Fruit fly (Drosophila melanogaster) whole organism, embryonic: Measurements from ENCODE around the gene Art1.

Experiments
- C15 ChIP-seq: fragments of 200-800 bp; sonication (Bioruptor generic); IDR thresholded peaks from 3 replicates; pipeline ENCODE4 v1.3.6; 2022; ENCODE audit warnings: missing biosample characterization, missing genetic modification characterization
- CG10147 ChIP-seq: fragments of 200-800 bp; sonication (Bioruptor generic); optimal IDR thresholded peaks from 2 replicates; lab custom pipeline; 2019; ENCODE audit warnings: missing biosample characterization, mild to moderate bottlenecking, missing genetic modification characterization, moderate library complexity
- CG11093 ChIP-seq: fragments of 200-800 bp; sonication (Bioruptor generic); IDR thresholded peaks from 3 replicates; pipeline ENCODE4 v1.3.6; 2022; ENCODE audit warnings: missing biosample characterization, missing genetic modification characterization
- CG12769 ChIP-seq: fragments of 200-800 bp; sonication (Bioruptor generic); optimal IDR thresholded peaks from 2 replicates; lab custom pipeline; 2019; ENCODE audit warnings: missing biosample characterization, mild to moderate bottlenecking, missing genetic modification characterization, moderate library complexity
- CG13287 ChIP-seq: fragments of 200-800 bp; sonication (Bioruptor generic); IDR thresholded peaks from 2 replicates; pipeline ENCODE4 v1.3.6; 2022; ENCODE audit warnings: missing biosample characterization, missing genetic modification characterization; ENCODE audit not compliant: partially characterized antibody
- CG1602 ChIP-seq: fragments of 200-800 bp; sonication (Bioruptor generic); optimal IDR thresholded peaks from 3 replicates; lab custom pipeline; 2016; ENCODE audit warnings: missing biosample characterization, missing genetic modification characterization
- CG2120 ChIP-seq: fragments of 200-800 bp; sonication (Bioruptor generic); optimal IDR thresholded peaks from 3 replicates; lab custom pipeline; 2016; ENCODE audit warnings: missing biosample characterization, missing genetic modification characterization
- CG3995 ChIP-seq: fragments of 200-800 bp; sonication (Bioruptor generic); optimal IDR thresholded peaks from 3 replicates; lab custom pipeline; 2016; ENCODE audit warnings: missing biosample characterization, missing genetic modification characterization
- CG4282 ChIP-seq: fragments of 200-800 bp; sonication (Bioruptor generic); optimal IDR thresholded peaks from 2 replicates; lab custom pipeline; 2016; ENCODE audit warnings: missing biosample characterization, missing genetic modification characterization
- CG7271 ChIP-seq: fragments of 200-800 bp; sonication (Bioruptor generic); optimal IDR thresholded peaks from 2 replicates; lab custom pipeline; 2018; ENCODE audit warnings: missing biosample characterization, mild to moderate bottlenecking, missing genetic modification characterization, moderate library complexity
- CG7357 ChIP-seq: fragments of 200-800 bp; sonication (Bioruptor generic); IDR thresholded peaks from 3 replicates; pipeline ENCODE4 v1.3.6; 2022; ENCODE audit warnings: missing biosample characterization, missing genetic modification characterization
- CG8290 ChIP-seq, 3 experiments: fragments of 200-800 bp; sonication (Bioruptor generic); optimal IDR thresholded peaks; 2 replicates each; lab custom pipeline; 2016 to 2019; ENCODE audit warnings: missing biosample characterization in 3 of 3, missing genetic modification characterization in 3 of 3, mild to moderate bottlenecking in 2 of 3, moderate library complexity in 1 of 3
- CG9437 ChIP-seq: fragments of 200-800 bp; sonication (Bioruptor generic); optimal IDR thresholded peaks from 2 replicates; lab custom pipeline; 2018; ENCODE audit warnings: missing biosample characterization, mild to moderate bottlenecking, missing genetic modification characterization
- CG9609 ChIP-seq: fragments of 200-800 bp; sonication (Bioruptor generic); optimal IDR thresholded peaks from 3 replicates; lab custom pipeline; 2016; ENCODE audit warnings: missing biosample characterization, missing genetic modification characterization
- CTCF ChIP-seq: fragments of 200-800 bp; sonication (Bioruptor generic); optimal IDR thresholded peaks from 2 replicates; lab custom pipeline; 2017; ENCODE audit warnings: missing biosample characterization, mild to moderate bottlenecking, missing genetic modification characterization, moderate library complexity
- CrebB ChIP-seq: fragments of 200-800 bp; sonication (Bioruptor generic); optimal IDR thresholded peaks from 3 replicates; lab custom pipeline; 2018; ENCODE audit warnings: missing biosample characterization, mild to moderate bottlenecking, missing genetic modification characterization
- D ChIP-seq, 2 experiments: fragments of 200-800 bp in 1 of 2; fragments of >200 bp in 1 of 2; sonication (Bioruptor generic) in 1 of 2; optimal IDR thresholded peaks; 2 replicates in 1 of 2; 3 replicates in 1 of 2; lab custom pipeline; 2017; ENCODE audit warnings: mild to moderate bottlenecking in 1 of 2, missing biosample characterization in 1 of 2, missing genetic modification characterization in 1 of 2, missing genetic modification reagents in 1 of 2
- Eip74EF ChIP-seq, 2 experiments: fragments of 200-800 bp in 1 of 2; fragments of >200 bp in 1 of 2; sonication (Bioruptor generic) in 1 of 2; optimal IDR thresholded peaks; 2 replicates each; lab custom pipeline; 2017 to 2019; ENCODE audit warnings: missing biosample characterization in 2 of 2, missing genetic modification characterization in 2 of 2, mild to moderate bottlenecking in 1 of 2, moderate library complexity in 1 of 2
- HLH4C ChIP-seq: fragments of 200-800 bp; sonication (Bioruptor generic); IDR thresholded peaks from 3 replicates; pipeline ENCODE4 v1.3.6; 2022; ENCODE audit warnings: missing biosample characterization, missing genetic modification characterization; ENCODE audit not compliant: partially characterized antibody
- Kr ChIP-seq: fragments of 200-800 bp; sonication (Bioruptor generic); optimal IDR thresholded peaks from 2 replicates; lab custom pipeline; 2017; ENCODE audit warnings: missing biosample characterization, mild to moderate bottlenecking, missing genetic modification characterization
- Lhr ChIP-seq: fragments of 200-800 bp; sonication (Bioruptor generic); optimal IDR thresholded peaks from 3 replicates; lab custom pipeline; 2017; ENCODE audit warnings: mild to moderate bottlenecking, missing biosample characterization, missing genetic modification reagents, missing genetic modification characterization
- Nf-YA ChIP-seq: fragments of 200-800 bp; sonication (Bioruptor generic); IDR thresholded peaks from 2 replicates; pipeline ENCODE4 v1.3.6; 2022; ENCODE audit warnings: missing biosample characterization, missing genetic modification characterization
- Nf-YB ChIP-seq: fragments of 200-800 bp; sonication (Bioruptor generic); optimal IDR thresholded peaks from 3 replicates; lab custom pipeline; 2019; ENCODE audit warnings: missing biosample characterization, mild to moderate bottlenecking, missing genetic modification characterization, moderate library complexity
- NfI ChIP-seq: fragments of 200-800 bp; sonication (Bioruptor generic); optimal IDR thresholded peaks from 3 replicates; lab custom pipeline; 2018; ENCODE audit warnings: missing biosample characterization, mild to moderate bottlenecking, missing genetic modification characterization, moderate library complexity
- Optix ChIP-seq: fragments of 200-800 bp; sonication (Bioruptor generic); IDR thresholded peaks from 3 replicates; pipeline ENCODE4 v1.3.6; 2022; ENCODE audit warnings: missing biosample characterization, missing genetic modification characterization
- Six4 ChIP-seq: fragments of 200-800 bp; sonication (Bioruptor generic); optimal IDR thresholded peaks from 2 replicates; lab custom pipeline; 2016; ENCODE audit warnings: missing biosample characterization, missing genetic modification characterization
- Sox100B ChIP-seq: fragments of 200-800 bp; sonication (Bioruptor generic); optimal IDR thresholded peaks from 3 replicates; lab custom pipeline; 2018; ENCODE audit warnings: missing biosample characterization, mild to moderate bottlenecking, missing genetic modification characterization
- Xbp1 ChIP-seq: fragments of 200-800 bp; sonication (Bioruptor generic); optimal IDR thresholded peaks from 3 replicates; lab custom pipeline; 2016; ENCODE audit warnings: missing biosample characterization, mild to moderate bottlenecking, missing genetic modification characterization
- Xrp1 ChIP-seq: fragments of 200-800 bp; sonication (Bioruptor generic); IDR thresholded peaks from 2 replicates; pipeline ENCODE4 v1.3.6; 2022; ENCODE audit warnings: missing biosample characterization, missing genetic modification characterization
- ac ChIP-seq: fragments of 200-800 bp; sonication (Bioruptor generic); optimal IDR thresholded peaks from 3 replicates; lab custom pipeline; 2017; ENCODE audit warnings: missing biosample characterization, mild to moderate bottlenecking, missing genetic modification characterization
- ato ChIP-seq: fragments of 200-800 bp; sonication (Bioruptor generic); IDR thresholded peaks from 2 replicates; pipeline ENCODE4 v1.3.6; 2022; ENCODE audit warnings: missing biosample characterization, missing genetic modification characterization; ENCODE audit not compliant: partially characterized antibody
- cas ChIP-seq: fragments of 200-800 bp; sonication (Bioruptor generic); IDR thresholded peaks from 2 replicates; pipeline ENCODE4 v1.3.6; 2022; ENCODE audit warnings: missing biosample characterization, missing genetic modification characterization
- caup ChIP-seq: fragments of 200-800 bp; sonication (Bioruptor generic); optimal IDR thresholded peaks from 3 replicates; lab custom pipeline; 2017; ENCODE audit warnings: missing biosample characterization, mild to moderate bottlenecking, missing genetic modification characterization, moderate library complexity; ENCODE audit not compliant: severe bottlenecking
- cg ChIP-seq: fragments of 200-800 bp; sonication (Bioruptor generic); optimal IDR thresholded peaks from 3 replicates; lab custom pipeline; 2019; ENCODE audit warnings: missing biosample characterization, mild to moderate bottlenecking, missing genetic modification characterization, moderate library complexity
- chif ChIP-seq, 2 experiments: fragments of 200-800 bp; sonication (Bioruptor generic); optimal IDR thresholded peaks; 3 replicates each; lab custom pipeline; 2016; ENCODE audit warnings: missing biosample characterization in 2 of 2, missing genetic modification characterization in 2 of 2
- ems ChIP-seq: fragments of 200-800 bp; sonication (Bioruptor generic); optimal IDR thresholded peaks from 3 replicates; lab custom pipeline; 2016; ENCODE audit warnings: missing biosample characterization, missing genetic modification characterization
- eyg ChIP-seq: fragments of 200-800 bp; sonication (Bioruptor generic); optimal IDR thresholded peaks from 3 replicates; lab custom pipeline; 2016; ENCODE audit warnings: missing biosample characterization, missing genetic modification characterization
- fd102C ChIP-seq: fragments of 200-800 bp; sonication (Bioruptor generic); optimal IDR thresholded peaks from 2 replicates; lab custom pipeline; 2018; ENCODE audit warnings: missing biosample characterization, mild to moderate bottlenecking, missing genetic modification characterization, moderate library complexity
- fu2 ChIP-seq: fragments of 200-800 bp; sonication (Bioruptor generic); optimal IDR thresholded peaks from 2 replicates; lab custom pipeline; 2016; ENCODE audit warnings: missing biosample characterization, missing genetic modification characterization
- gfzf ChIP-seq: fragments of 200-800 bp; sonication (Bioruptor generic); optimal IDR thresholded peaks from 2 replicates; lab custom pipeline; 2016; ENCODE audit warnings: missing biosample characterization, mild to moderate bottlenecking, missing genetic modification characterization, moderate library complexity
- kay ChIP-seq: fragments of 200-800 bp; sonication (Bioruptor generic); optimal IDR thresholded peaks from 2 replicates; lab custom pipeline; 2016; ENCODE audit warnings: missing biosample characterization, missing genetic modification characterization
- klu ChIP-seq: fragments of 200-800 bp; sonication (Bioruptor generic); IDR thresholded peaks from 2 replicates; pipeline ENCODE4 v1.3.6; 2022; ENCODE audit warnings: missing biosample characterization, missing genetic modification characterization
- knrl ChIP-seq: fragments of 200-800 bp; sonication (Bioruptor generic); IDR thresholded peaks from 3 replicates; pipeline ENCODE4 v1.3.6; 2022; ENCODE audit warnings: missing biosample characterization, missing genetic modification characterization; ENCODE audit not compliant: partially characterized antibody
- lilli ChIP-seq: fragments of 200-800 bp; sonication (Bioruptor generic); optimal IDR thresholded peaks from 3 replicates; lab custom pipeline; 2016; ENCODE audit warnings: missing biosample characterization, missing genetic modification characterization
- sisA ChIP-seq: fragments of 200-800 bp; sonication (Bioruptor generic); IDR thresholded peaks from 2 replicates; pipeline ENCODE4 v1.3.6; 2022; ENCODE audit warnings: missing biosample characterization, missing genetic modification characterization
- tin ChIP-seq: fragments of 200-800 bp; sonication (Bioruptor generic); optimal IDR thresholded peaks from 3 replicates; lab custom pipeline; 2016; ENCODE audit warnings: missing biosample characterization, missing genetic modification characterization
- trem ChIP-seq: fragments of 200-800 bp; optimal IDR thresholded peaks from 3 replicates; lab custom pipeline; 2019; ENCODE audit warnings: missing biosample characterization, mild to moderate bottlenecking, missing genetic modification characterization, moderate library complexity
- ttk ChIP-seq: fragments of 200-800 bp; sonication (Bioruptor generic); IDR thresholded peaks from 2 replicates; pipeline ENCODE4 v2.1.2; 2022; ENCODE audit warnings: missing biosample characterization, missing genetic modification characterization
- unc-4 ChIP-seq: fragments of 200-800 bp; sonication (Bioruptor generic); IDR thresholded peaks from 2 replicates; pipeline ENCODE4 v1.3.6; 2022; ENCODE audit warnings: missing biosample characterization, missing genetic modification characterization; ENCODE audit not compliant: partially characterized antibody
- wor ChIP-seq: fragments of 200-800 bp; sonication (Bioruptor generic); IDR thresholded peaks from 2 replicates; pipeline ENCODE4 v1.3.6; 2022; ENCODE audit warnings: missing biosample characterization, missing genetic modification characterization

Gene Art1

DNA sequence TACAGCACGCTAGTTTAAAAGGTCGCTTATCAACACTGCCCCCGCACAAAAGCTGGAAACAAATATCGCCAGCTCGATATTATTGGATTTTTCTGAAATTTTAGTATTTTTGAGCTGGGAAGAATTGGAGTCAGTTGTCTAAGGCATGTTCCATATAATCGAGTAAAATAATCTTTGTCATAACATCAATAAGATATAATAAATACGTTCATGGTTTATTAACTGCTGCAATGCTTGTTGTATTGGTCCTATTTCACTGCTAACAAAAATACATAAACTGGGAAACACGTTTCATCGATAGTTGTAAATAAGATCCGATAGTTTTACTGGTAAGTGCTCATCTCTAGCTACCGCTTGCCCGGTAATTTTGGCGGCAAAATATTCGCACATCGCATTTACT lies at the start of gene Art1, which contains the start of gene Mcm5 (continued):
- TF ChIP-seq Eip74EF (GFP tag; optimal IDR thresholded peaks at IDR 0.05; lab: Kevin White, UChicago) = no peak
- TF ChIP-seq CG11093 (GFP tag; lab: Robert Waterston, UW) = no peak
- no peak for TF ChIP-seq CG9437
- no peak for TF ChIP-seq sisA
- TF ChIP-seq CG7357 (GFP tag; lab: Robert Waterston, UW) = no peak
- peak; percentile 98 for TF ChIP-seq knrl (GFP tag; lab: Robert Waterston, UW)
- TF ChIP-seq tin = peak; percentile 42
- TF ChIP-seq CG13287 (GFP tag; lab: Robert Waterston, UW) = peak; percentile 96
- TF ChIP-seq CG9609 = peak; percentile 58
- TF ChIP-seq Xbp1 (GFP tag; lab: Kevin White, UChicago) = peak; percentile 62
- no peak for TF ChIP-seq Nf-YB
- peak; percentile 6 for TF ChIP-seq ems (GFP tag; lab: Kevin White, UChicago)
- peak; percentile 68 for TF ChIP-seq CG2120 (GFP tag; lab: Kevin White, UChicago)
- peak; percentile 71 for TF ChIP-seq gfzf (GFP tag; lab: Kevin White, UChicago)
- TF ChIP-seq Sox100B = peak; percentile 8
- no peak for TF ChIP-seq Kr (GFP tag; lab: Kevin White, UChicago)
- TF ChIP-seq CG7271 (tag; lab: Kevin White, UChicago) = no peak
- TF ChIP-seq klu = no peak
- peak; percentile 45 for TF ChIP-seq CG8290 (GFP tag; optimal IDR thresholded peaks at IDR 0.05; lab: Kevin White, UChicago)
- no peak for TF ChIP-seq CG8290 (tag; optimal IDR thresholded peaks at IDR 0.05; lab: Kevin White, UChicago)
- peak; percentile 77 for TF ChIP-seq trem
- TF ChIP-seq unc-4 (GFP tag; lab: Robert Waterston, UW) = peak; percentile 92
- TF ChIP-seq CG12769 (tag; lab: Kevin White, UChicago) = no peak
- no peak for TF ChIP-seq CrebB (tag; lab: Kevin White, UChicago)
- TF ChIP-seq kay = peak; percentile 12
- peak; percentile 39 for TF ChIP-seq CTCF (GFP tag; lab: Kevin White, UChicago)
- TF ChIP-seq CG10147 (GFP tag; lab: Kevin White, UChicago) = peak; percentile 64
- peak; percentile 89 for TF ChIP-seq HLH4C (GFP tag; lab: Robert Waterston, UW)
- TF ChIP-seq eyg = peak; percentile 14
- TF ChIP-seq Lhr = peak; percentile 52
- 0 out of 2 replicates have a peak, but pooled peaks have one; percentile 29 for TF ChIP-seq ato (GFP tag; lab: Robert Waterston, UW)
- TF ChIP-seq CG1602 (GFP tag; lab: Kevin White, UChicago) = no peak
- no peak for TF ChIP-seq Six4 (GFP tag; lab: Kevin White, UChicago)
- peak; percentile 33 for TF ChIP-seq NfI (GFP tag; lab: Kevin White, UChicago)
- TF ChIP-seq caup (GFP tag; lab: Kevin White, UChicago) = no peak
- TF ChIP-seq chif (GFP tag; optimal IDR thresholded peaks at IDR 0.05; lab: Kevin White, UChicago) = peak in 1 of 2 experiments; percentile 20
- TF ChIP-seq Xrp1 = no peak
- TF ChIP-seq wor (GFP tag; lab: Robert Waterston, UW) = no peak
- TF ChIP-seq CG4282 (GFP tag; lab: Kevin White, UChicago) = no peak
- TF ChIP-seq ttk (GFP tag; lab: Robert Waterston, UW) = no peak
- TF ChIP-seq fu2 (GFP tag; lab: Kevin White, UChicago) = peak; percentile 34
- no peak for TF ChIP-seq cg (GFP tag; lab: Kevin White, UChicago)
- no peak for TF ChIP-seq ac (GFP tag; lab: Kevin White, UChicago)
- no peak for TF ChIP-seq C15
- peak; percentile 84 for TF ChIP-seq CG3995 (GFP tag; lab: Kevin White, UChicago)
- no peak for TF ChIP-seq fd102C (GFP tag; lab: Kevin White, UChicago)
- no peak for TF ChIP-seq Nf-YA (GFP tag; lab: Robert Waterston, UW)
- no peak for TF ChIP-seq cas
- TF ChIP-seq Optix (GFP tag; lab: Robert Waterston, UW) = no peak
- TF ChIP-seq D (optimal IDR thresholded peaks at IDR 0.05; lab: Kevin White, UChicago) = no peak
- no peak for TF ChIP-seq D (GFP tag; optimal IDR thresholded peaks at IDR 0.05; lab: Kevin White, UChicago)
- TF ChIP-seq lilli (GFP tag; lab: Kevin White, UChicago) = peak; percentile 66
